Worm (Caenorhabditis elegans): ENCODE results near the gene cld-1.

DNA sequence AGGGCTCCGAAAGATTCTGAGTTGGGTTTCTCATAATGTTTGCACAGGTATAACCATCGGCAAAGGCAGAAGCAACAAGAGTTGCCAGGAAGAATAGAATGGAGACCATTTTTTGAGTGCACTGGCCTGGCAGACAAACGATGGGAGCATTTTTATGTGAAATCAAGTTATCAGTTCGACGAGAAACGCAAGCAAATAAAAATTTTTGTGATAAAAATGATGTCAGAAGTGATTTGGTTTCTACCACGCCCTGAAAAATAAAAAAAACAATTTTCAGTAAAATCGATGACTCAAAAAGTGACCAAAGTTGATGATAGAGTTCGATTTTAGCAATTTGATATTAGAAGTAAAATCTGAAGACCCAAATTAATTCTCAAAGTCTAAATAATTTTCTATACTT lies 26.2 kb downstream of the cld-1 start, which contains the start of gene K08D8.4:
- TF ChIP-seq Y22D7AL.16 (tag; optimal IDR thresholded peaks at IDR 0.05): no peak
- no peak for TF ChIP-seq hlh-30 (tag; optimal IDR thresholded peaks at IDR 0.05; ENCODE audit: insufficient read depth)
- no peak for TF ChIP-seq hlh-6 (tag; optimal IDR thresholded peaks at IDR 0.05)
- TF ChIP-seq rnt-1 (tag; optimal IDR thresholded peaks at IDR 0.05): no peak
- TF ChIP-seq nhr-232 (tag; optimal IDR thresholded peaks at IDR 0.05): no peak
- TF ChIP-seq K02D7.2 (tag; optimal IDR thresholded peaks at IDR 0.05): no peak
- no peak for TF ChIP-seq eyg-1 (tag; optimal IDR thresholded peaks at IDR 0.05)
- no peak for TF ChIP-seq nfya-1 (tag; optimal IDR thresholded peaks at IDR 0.05)
- no peak for TF ChIP-seq ama-1 (optimal IDR thresholded peaks at IDR 0.05)
- no peak for TF ChIP-seq pqm-1 (tag; optimal IDR thresholded peaks at IDR 0.05)
- TF ChIP-seq fkh-10 (GFP tag; optimal IDR thresholded peaks at IDR 0.05): no peak
- TF ChIP-seq zip-5 (tag; optimal IDR thresholded peaks at IDR 0.05): no peak

Data from whole organism, late embryonic.